Worm (Caenorhabditis elegans) whole organism, L2 larva: ENCODE data around the gene lpin-1.

ENCODE experiments used
- C34F6.9 ChIP-seq: fragments of 150-350 bp; optimal IDR thresholded peaks from 2 replicates; lab custom pipeline; 2014; ENCODE audit warnings: missing biosample characterization, missing genetic modification characterization
- F13H6.1 ChIP-seq: sonication (generic microtip); optimal IDR thresholded peaks from 2 replicates; lab custom pipeline; 2016; ENCODE audit warnings: missing genetic modification characterization, missing compliant biosample characterization
- R02D3.7 ChIP-seq: fragments of 150-350 bp; optimal IDR thresholded peaks from 2 replicates; lab custom pipeline; 2014; ENCODE audit warnings: missing biosample characterization, missing genetic modification characterization
- Y55F3AM.14 ChIP-seq: fragments of 200-800 bp; sonication (Bioruptor generic); optimal IDR thresholded peaks from 2 replicates; lab custom pipeline; 2018; ENCODE audit warnings: mild to moderate bottlenecking, missing genetic modification characterization, missing compliant biosample characterization
- ZK546.5 ChIP-seq: sonication (generic microtip); optimal IDR thresholded peaks from 2 replicates; lab custom pipeline; 2017; ENCODE audit warnings: missing biosample characterization, missing genetic modification characterization
- ama-1 ChIP-seq: fragments of 150-350 bp; optimal IDR thresholded peaks from 2 replicates; lab custom pipeline; 2018; ENCODE audit warnings: inconsistent platforms
- blmp-1 ChIP-seq: sonication (generic microtip); optimal IDR thresholded peaks from 2 replicates; lab custom pipeline; 2017; ENCODE audit warnings: missing genetic modification characterization, mild to moderate bottlenecking, missing compliant biosample characterization, antibody characterized with exemption, moderate library complexity; ENCODE audit not compliant: insufficient read depth
- ceh-16 ChIP-seq: fragments of 150-350 bp; optimal IDR thresholded peaks from 2 replicates; lab custom pipeline; 2014; ENCODE audit warnings: missing biosample characterization, missing genetic modification characterization
- crh-2 ChIP-seq: sonication (generic microtip); optimal IDR thresholded peaks from 2 replicates; lab custom pipeline; 2017; ENCODE audit warnings: missing biosample characterization, missing genetic modification characterization
- dmd-4 ChIP-seq: sonication (generic microtip); optimal IDR thresholded peaks from 2 replicates; lab custom pipeline; 2017; ENCODE audit warnings: missing biosample characterization, missing genetic modification characterization
- egl-27 ChIP-seq: sonication (generic microtip); optimal IDR thresholded peaks from 3 replicates; lab custom pipeline; 2017; ENCODE audit warnings: missing biosample characterization, missing genetic modification reagents, missing genetic modification characterization
- elt-1 ChIP-seq: fragments of 150-350 bp; optimal IDR thresholded peaks from 2 replicates; lab custom pipeline; 2014; ENCODE audit warnings: missing biosample characterization, missing genetic modification characterization
- elt-3 ChIP-seq: sonication (generic microtip); optimal IDR thresholded peaks from 2 replicates; lab custom pipeline; 2017; ENCODE audit warnings: missing biosample characterization, missing genetic modification characterization
- fos-1 ChIP-seq: fragments of 150-350 bp; optimal IDR thresholded peaks from 2 replicates; lab custom pipeline; 2014; ENCODE audit warnings: missing biosample characterization, missing genetic modification characterization
- gmeb-1 ChIP-seq: fragments of 150-350 bp; optimal IDR thresholded peaks from 2 replicates; lab custom pipeline; 2014; ENCODE audit warnings: missing biosample characterization, missing genetic modification characterization
- lin-13 ChIP-seq: fragments of 150-350 bp; optimal IDR thresholded peaks from 2 replicates; lab custom pipeline; 2014; ENCODE audit warnings: missing biosample characterization, missing genetic modification reagents, missing genetic modification characterization
- lsy-2 ChIP-seq, 2 experiments: fragments of 150-350 bp in 1 of 2; sonication (generic microtip) in 1 of 2; optimal IDR thresholded peaks; 2 replicates each; lab custom pipeline; 2014 to 2017; ENCODE audit warnings: missing biosample characterization in 2 of 2, missing genetic modification characterization in 2 of 2
- mab-5 ChIP-seq: fragments of 150-350 bp; optimal IDR thresholded peaks from 2 replicates; lab custom pipeline; 2014; ENCODE audit warnings: missing biosample characterization, missing genetic modification characterization
- mbf-1 ChIP-seq: sonication (generic microtip); optimal IDR thresholded peaks from 2 replicates; lab custom pipeline; 2017; ENCODE audit warnings: missing biosample characterization, missing genetic modification characterization
- mdl-1 ChIP-seq, 2 experiments: fragments of 150-350 bp in 1 of 2; sonication (generic microtip) in 1 of 2; optimal IDR thresholded peaks; 2 replicates each; lab custom pipeline; 2017; ENCODE audit warnings: missing biosample characterization in 2 of 2, missing genetic modification characterization in 2 of 2
- nhr-10 ChIP-seq: sonication (generic microtip); optimal IDR thresholded peaks from 2 replicates; lab custom pipeline; 2017; ENCODE audit warnings: missing biosample characterization, missing genetic modification characterization
- nhr-11 ChIP-seq: fragments of 150-350 bp; optimal IDR thresholded peaks from 2 replicates; lab custom pipeline; 2014; ENCODE audit warnings: missing biosample characterization, missing genetic modification characterization
- nhr-129 ChIP-seq: fragments of 150-350 bp; optimal IDR thresholded peaks from 2 replicates; lab custom pipeline; 2014; ENCODE audit warnings: missing biosample characterization, missing genetic modification characterization
- nhr-21 ChIP-seq: fragments of 150-350 bp; optimal IDR thresholded peaks from 2 replicates; lab custom pipeline; 2014; ENCODE audit warnings: missing biosample characterization, missing genetic modification characterization
- nhr-237 ChIP-seq: fragments of 150-350 bp; optimal IDR thresholded peaks from 2 replicates; lab custom pipeline; 2014; ENCODE audit warnings: missing biosample characterization, missing genetic modification characterization
- nhr-25 ChIP-seq: fragments of 150-350 bp; sonication (generic microtip); optimal IDR thresholded peaks from 3 replicates; lab custom pipeline; 2014; ENCODE audit warnings: missing biosample characterization, missing genetic modification characterization
- nhr-77 ChIP-seq: fragments of 150-350 bp; optimal IDR thresholded peaks from 2 replicates; lab custom pipeline; 2014; ENCODE audit warnings: missing biosample characterization, missing genetic modification characterization
- sem-4 ChIP-seq: fragments of 150-350 bp; optimal IDR thresholded peaks from 2 replicates; lab custom pipeline; 2014; ENCODE audit warnings: missing biosample characterization, missing genetic modification reagents, missing genetic modification characterization
- skn-1 ChIP-seq: sonication (generic microtip); optimal IDR thresholded peaks from 2 replicates; lab custom pipeline; 2017; ENCODE audit warnings: missing biosample characterization, missing genetic modification characterization
- sma-3 ChIP-seq: sonication (generic microtip); optimal IDR thresholded peaks from 2 replicates; lab custom pipeline; 2016; ENCODE audit warnings: missing genetic modification reagents, missing genetic modification characterization, missing compliant biosample characterization
- sma-9 ChIP-seq, 2 experiments: fragments of 150-350 bp in 1 of 2; sonication (generic microtip) in 1 of 2; optimal IDR thresholded peaks; 2 replicates each; lab custom pipeline; 2014 to 2016; ENCODE audit warnings: missing genetic modification characterization in 2 of 2, mild to moderate bottlenecking in 1 of 2, missing biosample characterization in 1 of 2, missing compliant biosample characterization in 1 of 2, missing genetic modification reagents in 1 of 2, moderate library complexity in 1 of 2
- snpc-4 ChIP-seq: fragments of 150-350 bp; optimal IDR thresholded peaks from 2 replicates; lab custom pipeline; 2014; ENCODE audit warnings: missing biosample characterization, missing genetic modification characterization
- unc-55 ChIP-seq: fragments of 150-350 bp; sonication (generic microtip); optimal IDR thresholded peaks from 3 replicates; lab custom pipeline; 2014; ENCODE audit warnings: missing biosample characterization, missing genetic modification reagents, missing genetic modification characterization
- zag-1 ChIP-seq: fragments of 150-350 bp; optimal IDR thresholded peaks from 2 replicates; lab custom pipeline; 2014; ENCODE audit warnings: missing biosample characterization, missing genetic modification characterization
- ztf-11 ChIP-seq: sonication (generic microtip); optimal IDR thresholded peaks from 2 replicates; lab custom pipeline; 2017; ENCODE audit warnings: missing biosample characterization, missing genetic modification characterization
- ztf-4 ChIP-seq: fragments of 150-350 bp; optimal IDR thresholded peaks from 2 replicates; lab custom pipeline; 2014; ENCODE audit warnings: missing biosample characterization, missing genetic modification characterization

Gene lpin-1

ce11 chrV:13655202-13655764, 1.4 kb upstream of the lpin-1 start:
- TF ChIP-seq skn-1 (tag; lab: Kevin White, UChicago) (peak; percentile 32), nhr-11 (tag; lab: Kevin White, UChicago) (no peak), crh-2 (peak; percentile 93), sma-3 (no peak), lin-13 (GFP tag; lab: Kevin White, UChicago) (peak; percentile 72), nhr-10 (tag; lab: Kevin White, UChicago) (no peak), C34F6.9 (peak; percentile 88), F13H6.1 (tag; lab: Kevin White, UChicago) (peak; percentile 80), nhr-25 (tag; lab: Kevin White, UChicago) (peak; percentile 62), nhr-129 (tag; lab: Kevin White, UChicago) (peak; percentile 89), nhr-237 (tag; lab: Kevin White, UChicago) (no peak), lsy-2 (tag; optimal IDR thresholded peaks at IDR 0.05; lab: Kevin White, UChicago) (peak; percentile 39 to 80), elt-3 (tag; lab: Kevin White, UChicago) (no peak), ztf-4 (tag; lab: Kevin White, UChicago) (peak; percentile 69), mab-5 (tag; lab: Kevin White, UChicago) (peak; percentile 38), Y55F3AM.14 (GFP tag; lab: Kevin White, UChicago) (peak; percentile 53), ztf-11 (tag; lab: Kevin White, UChicago) (no peak), dmd-4 (no peak), gmeb-1 (tag; lab: Kevin White, UChicago) (no peak), unc-55 (GFP tag; lab: Kevin White, UChicago) (peak; percentile 92), snpc-4 (tag; lab: Kevin White, UChicago) (peak; percentile 52), sem-4 (tag; lab: Kevin White, UChicago) (peak; percentile 90), mdl-1 (tag; optimal IDR thresholded peaks at IDR 0.05; lab: Kevin White, UChicago) (peak; percentile 48 to 61), ama-1 (lab: Kevin White, UChicago) (peak; percentile 76), mbf-1 (tag; lab: Kevin White, UChicago) (no peak), elt-1 (tag; lab: Kevin White, UChicago) (no peak), egl-27 (tag; lab: Kevin White, UChicago) (peak; percentile 50), nhr-21 (tag; lab: Kevin White, UChicago) (peak; percentile 54), blmp-1 (tag; lab: Kevin White, UChicago) (peak; percentile 90), ceh-16 (tag; lab: Kevin White, UChicago) (peak; percentile 40), sma-9 (GFP tag; optimal IDR thresholded peaks at IDR 0.05; lab: Kevin White, UChicago) (peak; percentile 39), sma-9 (tag; optimal IDR thresholded peaks at IDR 0.05; lab: Kevin White, UChicago) (no peak), nhr-77 (tag; lab: Kevin White, UChicago) (no peak), R02D3.7 (tag; lab: Kevin White, UChicago) (no peak), zag-1 (tag; lab: Kevin White, UChicago) (peak; percentile 90), fos-1 (peak; percentile 66)
- TF ChIP-seq, all 48 proteins: peak for 23

DNA sequence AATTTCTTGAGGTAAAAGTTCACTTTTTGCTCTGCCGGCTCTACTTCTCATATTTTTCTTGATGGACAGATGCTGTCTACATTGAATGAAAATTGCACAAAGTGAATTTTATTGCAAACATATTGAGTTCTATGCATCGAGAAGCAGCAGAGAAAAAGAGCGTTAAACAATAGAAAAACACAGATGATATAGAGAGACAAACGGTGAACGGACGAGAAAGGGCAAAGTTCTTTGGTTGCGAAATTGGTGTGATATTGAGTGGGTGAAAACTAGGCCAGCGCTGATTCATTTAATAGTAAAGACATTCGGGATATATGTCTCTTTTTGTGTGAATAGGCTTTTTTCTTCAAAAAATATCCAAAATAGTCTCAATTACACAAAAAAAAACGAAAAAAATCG, 464 bp upstream of the lpin-1 start:
- TF ChIP-seq unc-55 (GFP tag; lab: Kevin White, UChicago) (peak; percentile 18), blmp-1 (tag; lab: Kevin White, UChicago) (no peak)

ce11 chrV:13652322-13652721, 1.6 kb downstream of the lpin-1 start:
- TF ChIP-seq gmeb-1 (tag; lab: Kevin White, UChicago), result no peak
- no peak for TF ChIP-seq mab-5 (tag; lab: Kevin White, UChicago)
- no peak for TF ChIP-seq egl-27 (tag; lab: Kevin White, UChicago)
- TF ChIP-seq F13H6.1 (tag; lab: Kevin White, UChicago), result no peak

DNA sequence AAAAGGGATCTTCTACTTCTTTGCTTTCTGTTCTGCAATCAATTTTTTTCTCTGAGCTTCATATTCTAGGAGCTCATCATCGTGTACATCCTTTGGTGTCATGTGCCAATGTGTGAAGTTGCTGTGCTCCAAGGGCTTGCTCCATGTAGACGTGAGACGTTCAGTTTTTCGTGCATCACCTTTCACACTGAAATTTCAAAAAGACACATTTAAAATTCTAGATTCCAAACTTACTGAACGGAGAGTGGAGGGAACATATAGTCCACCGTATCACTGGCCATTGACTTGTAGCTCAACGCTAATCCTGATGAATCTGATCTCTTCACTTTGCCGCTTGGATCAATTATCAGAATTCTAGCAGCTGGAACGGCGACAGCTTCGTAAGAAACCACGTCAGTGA, 3.1 kb downstream of the lpin-1 start:
- TF ChIP-seq C34F6.9 (no peak), ZK546.5 (tag; lab: Kevin White, UChicago) (no peak)
